Fruit fly (Drosophila melanogaster) whole organism: ENCODE measurements around the gene CG3764.

Experiments used
- CG8478 ChIP-seq: fragments of >200 bp; optimal IDR thresholded peaks from 2 replicates; lab custom pipeline; 2018; ENCODE audit warnings: inconsistent platforms
- Dll ChIP-seq: fragments of >200 bp; optimal IDR thresholded peaks from 2 replicates; lab custom pipeline; 2017
- EcR ChIP-seq, 2 experiments: fragments of >200 bp; optimal IDR thresholded peaks; 2 replicates each; lab custom pipeline; 2017; ENCODE audit warnings: missing biosample characterization in 2 of 2, missing genetic modification characterization in 2 of 2, missing genetic modification reagents in 2 of 2
- pan ChIP-seq: fragments of >200 bp; optimal IDR thresholded peaks from 2 replicates; lab custom pipeline; 2017
- psq ChIP-seq: fragments of >200 bp; optimal IDR thresholded peaks from 2 replicates; lab custom pipeline; 2017
- usp ChIP-seq: fragments of >200 bp; optimal IDR thresholded peaks from 2 replicates; lab custom pipeline; 2017; ENCODE audit warnings: missing biosample characterization, missing genetic modification characterization, mixed read lengths

Gene CG3764

DNA sequence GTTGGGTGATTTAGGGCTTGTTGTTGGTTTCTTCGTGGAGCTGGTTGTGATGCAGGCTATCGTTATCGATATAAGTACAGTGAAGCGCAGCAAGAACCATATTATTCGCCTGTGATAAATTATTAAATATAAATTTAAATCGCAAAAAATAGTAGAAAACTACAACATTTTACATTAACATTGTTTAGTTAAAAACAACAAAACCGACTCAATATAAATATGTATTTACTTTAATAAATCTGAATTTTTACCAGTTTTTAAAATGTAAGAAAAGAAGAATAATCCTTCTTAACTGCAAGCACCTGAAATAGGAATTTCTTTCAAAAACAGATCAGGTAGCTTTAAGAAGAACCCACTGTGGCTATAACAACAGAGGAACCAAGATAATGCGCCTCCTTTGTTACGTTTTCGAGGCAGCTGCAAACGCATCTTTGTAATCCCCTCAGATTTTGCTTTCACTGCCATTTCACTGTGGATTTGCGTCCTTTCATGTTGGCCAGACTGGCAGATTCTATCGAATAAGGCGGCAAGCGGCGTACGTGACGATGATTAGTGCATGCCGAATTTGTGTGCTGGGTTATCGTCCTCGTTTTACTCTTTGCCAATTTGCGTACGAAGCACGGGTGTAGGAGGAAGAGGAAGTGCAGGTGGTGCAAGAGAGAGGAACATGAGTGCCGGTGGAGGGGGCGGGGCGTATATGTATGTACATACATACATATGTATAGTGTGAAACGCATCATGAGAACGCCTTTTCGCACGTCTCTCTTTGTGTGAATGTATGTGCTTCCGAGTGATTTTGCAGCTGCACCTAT lies 1.7 kb downstream of the CG3764 start:
- TF ChIP-seq CG8478 = peak; percentile 24
- no peak for TF ChIP-seq Dll (lab: Kevin White, UChicago)

- TF ChIP-seq psq (lab: Kevin White, UChicago) = no peak
- no peak for TF ChIP-seq Dll (lab: Kevin White, UChicago)
- no peak for TF ChIP-seq pan (lab: Kevin White, UChicago)
- TF ChIP-seq EcR (GFP tag; optimal IDR thresholded peaks at IDR 0.05; lab: Kevin White, UChicago) = peak in 1 of 2 experiments; percentile 38
- TF ChIP-seq CG8478 = peak; percentile 21
- no peak for TF ChIP-seq usp (GFP tag; lab: Kevin White, UChicago)
These were observed 2.5 kb downstream of the CG3764 start for dm6 chr3L:17009715-17010491.

DNA sequence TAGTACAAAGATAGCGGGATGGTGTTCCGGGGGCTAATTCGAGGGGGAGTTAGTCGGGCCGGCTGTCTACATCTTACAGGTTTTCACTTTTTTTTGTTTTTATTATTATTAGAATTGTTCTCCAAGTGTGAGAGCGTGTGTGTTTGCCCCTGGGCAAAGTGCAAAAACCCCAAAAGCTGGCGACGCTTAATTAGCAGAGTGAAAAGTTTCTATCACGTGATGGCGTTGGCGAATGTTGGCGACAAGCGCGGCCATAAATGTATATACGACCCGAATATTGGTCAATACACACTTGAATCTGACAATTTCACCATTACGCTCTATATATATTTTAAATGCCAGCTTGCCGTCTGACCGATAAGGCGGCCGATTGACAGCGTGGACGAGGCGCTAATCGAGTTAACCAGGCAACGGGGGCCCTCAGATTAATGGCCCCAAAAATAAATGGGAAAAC lies 3.4 kb downstream of the CG3764 start:
- no peak for TF ChIP-seq pan (lab: Kevin White, UChicago)
- no peak for TF ChIP-seq Dll (lab: Kevin White, UChicago)
- no peak for TF ChIP-seq usp (GFP tag; lab: Kevin White, UChicago)
- TF ChIP-seq EcR (GFP tag; optimal IDR thresholded peaks at IDR 0.05; lab: Kevin White, UChicago) = no peak
- no peak for TF ChIP-seq psq (lab: Kevin White, UChicago)
- TF ChIP-seq CG8478 = no peak

dm6 chr3L:17007945-17008344 lies 4.4 kb downstream of the CG3764 start:
- TF ChIP-seq EcR (GFP tag; optimal IDR thresholded peaks at IDR 0.05; lab: Kevin White, UChicago) (no peak), CG8478 (no peak), usp (GFP tag; lab: Kevin White, UChicago) (no peak), Dll (lab: Kevin White, UChicago) (no peak), psq (lab: Kevin White, UChicago) (no peak), pan (lab: Kevin White, UChicago) (no peak)

DNA sequence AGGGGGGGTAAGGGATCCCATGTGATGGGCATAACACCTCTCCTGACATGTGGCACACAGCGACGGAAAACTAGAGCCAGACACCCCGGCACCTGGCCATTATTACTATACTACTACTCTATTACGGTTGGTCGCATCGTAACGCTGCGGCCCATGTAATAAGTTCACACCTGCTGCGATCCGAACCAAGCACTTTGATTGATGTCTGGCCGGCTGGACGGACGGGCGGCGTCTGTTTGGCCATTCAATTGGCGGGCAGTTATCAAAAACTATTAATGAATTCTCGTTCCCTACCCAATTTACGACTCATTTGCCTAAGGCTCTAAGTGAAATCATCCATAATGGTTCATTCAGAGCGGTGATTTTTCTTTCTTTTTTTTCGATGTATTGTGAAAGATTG lies 4.9 kb downstream of the CG3764 start:
- no peak for TF ChIP-seq usp (GFP tag; lab: Kevin White, UChicago)
- TF ChIP-seq pan (lab: Kevin White, UChicago) = no peak
- no peak for TF ChIP-seq CG8478
- no peak for TF ChIP-seq psq (lab: Kevin White, UChicago)
- TF ChIP-seq EcR (GFP tag; optimal IDR thresholded peaks at IDR 0.05; lab: Kevin White, UChicago) = no peak
- no peak for TF ChIP-seq Dll (lab: Kevin White, UChicago)

dm6 chr3L:17007041-17007471 lies 5.3 kb downstream of the CG3764 start:
- TF ChIP-seq pan (lab: Kevin White, UChicago) = no peak
- TF ChIP-seq EcR (GFP tag; optimal IDR thresholded peaks at IDR 0.05; lab: Kevin White, UChicago) = no peak

DNA sequence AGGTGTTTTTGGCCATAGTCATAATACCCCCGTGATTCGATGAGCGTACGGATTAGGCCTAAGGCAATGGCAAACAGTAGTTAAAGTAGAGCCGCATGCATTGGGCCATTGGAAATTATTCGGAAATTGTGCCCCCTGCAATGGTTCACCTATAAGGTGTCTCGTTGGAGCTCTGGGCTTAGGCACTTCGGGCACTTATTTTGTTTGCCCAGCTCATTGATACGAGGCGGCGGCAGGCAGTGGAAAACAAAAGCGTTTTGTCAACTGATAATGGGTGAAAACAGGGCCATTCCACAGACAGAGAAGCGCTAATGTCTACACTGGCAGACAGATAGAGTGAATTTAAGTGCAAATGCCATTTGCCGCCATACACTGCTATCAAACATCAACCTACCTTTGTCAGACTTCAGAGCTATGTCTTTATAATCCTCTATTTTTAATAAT lies 6.1 kb downstream of the CG3764 start:
- TF ChIP-seq Dll (lab: Kevin White, UChicago) (no peak), usp (GFP tag; lab: Kevin White, UChicago) (no peak), psq (lab: Kevin White, UChicago) (no peak), CG8478 (no peak), pan (lab: Kevin White, UChicago) (no peak), EcR (GFP tag; optimal IDR thresholded peaks at IDR 0.05; lab: Kevin White, UChicago) (no peak)

- no peak for TF ChIP-seq pan (lab: Kevin White, UChicago)
- no peak for TF ChIP-seq EcR (GFP tag; optimal IDR thresholded peaks at IDR 0.05; lab: Kevin White, UChicago)
- TF ChIP-seq psq (lab: Kevin White, UChicago) = no peak
- TF ChIP-seq usp (GFP tag; lab: Kevin White, UChicago) = no peak
- no peak for TF ChIP-seq CG8478
- TF ChIP-seq Dll (lab: Kevin White, UChicago) = no peak
These were observed 7.0 kb downstream of the CG3764 start for dm6 chr3L:17005415-17005796.

- TF ChIP-seq psq (lab: Kevin White, UChicago) (no peak), EcR (GFP tag; optimal IDR thresholded peaks at IDR 0.05; lab: Kevin White, UChicago) (no peak), usp (GFP tag; lab: Kevin White, UChicago) (no peak), Dll (lab: Kevin White, UChicago) (no peak), pan (lab: Kevin White, UChicago) (no peak), CG8478 (no peak)
These were observed 7.5 kb downstream of the CG3764 start for dm6 chr3L:17004765-17005414.

dm6 chr3L:17004218-17004759 lies 8.1 kb downstream of the CG3764 start:
- TF ChIP-seq CG8478 (no peak), usp (GFP tag; lab: Kevin White, UChicago) (no peak), psq (lab: Kevin White, UChicago) (no peak), pan (lab: Kevin White, UChicago) (no peak), Dll (lab: Kevin White, UChicago) (no peak), EcR (GFP tag; optimal IDR thresholded peaks at IDR 0.05; lab: Kevin White, UChicago) (no peak)
